Worm (Caenorhabditis elegans) whole organism, mixed stage, embryonic: ENCODE data around the gene arrd-6.

ENCODE experiments used
- pha-4 ChIP-seq: fragments of 150-350 bp; optimal IDR thresholded peaks from 2 replicates; lab custom pipeline; 2018; ENCODE audit warnings: missing biosample characterization, missing genetic modification reagents, missing genetic modification characterization
- unc-62 ChIP-seq: fragments of 150-350 bp; optimal IDR thresholded peaks from 2 replicates; lab custom pipeline; 2014; ENCODE audit warnings: missing biosample characterization, missing genetic modification reagents, missing genetic modification characterization

DNA sequence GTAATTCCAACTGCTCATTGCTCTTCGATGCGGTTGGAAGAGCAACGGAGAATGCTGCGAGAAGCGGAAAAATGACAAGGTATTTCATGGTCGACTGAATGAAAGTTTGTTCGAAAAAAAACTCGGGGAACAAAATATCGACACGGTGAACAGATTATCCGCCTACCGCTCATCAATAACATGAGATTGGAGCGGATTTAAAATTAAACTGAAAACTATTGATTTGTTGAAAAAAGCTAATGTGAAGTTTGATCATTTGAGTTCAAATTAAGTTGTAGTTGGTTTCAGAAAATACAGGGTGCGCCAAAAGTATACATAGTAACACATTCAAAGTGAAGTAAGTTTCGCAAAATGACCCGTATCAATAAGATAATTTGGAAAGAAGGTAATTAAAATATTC lies 2.4 kb upstream of the arrd-6 start, which contains the start of gene F40F8.4:
- no peak for TF ChIP-seq pha-4
- no peak for TF ChIP-seq unc-62 (GFP tag; lab: Kevin White, UChicago)
